Fruit fly (Drosophila melanogaster) whole organism, prepupa: ENCODE measurements around the gene CG15446.

Experiments used
- Blimp-1 ChIP-seq: fragments of 200-800 bp; sonication (Bioruptor generic); optimal IDR thresholded peaks from 3 replicates; lab custom pipeline; 2017; ENCODE audit warnings: missing biosample characterization, missing genetic modification characterization, mild to moderate bottlenecking, moderate library complexity, missing genetic modification reagents
- CG11902 ChIP-seq: fragments of 200-800 bp; sonication (Bioruptor generic); optimal IDR thresholded peaks from 3 replicates; lab custom pipeline; 2016; ENCODE audit warnings: missing biosample characterization, missing genetic modification characterization
- CG31627 ChIP-seq: fragments of 200-800 bp; sonication (Bioruptor generic); optimal IDR thresholded peaks from 3 replicates; lab custom pipeline; 2016; ENCODE audit warnings: missing biosample characterization, missing genetic modification characterization
- CG6854 ChIP-seq: fragments of 200-800 bp; sonication (Bioruptor generic); optimal IDR thresholded peaks from 2 replicates; lab custom pipeline; 2017; ENCODE audit warnings: missing biosample characterization, mild to moderate bottlenecking, missing genetic modification characterization
- Eip75B ChIP-seq: fragments of 200-800 bp; sonication (Bioruptor generic); optimal IDR thresholded peaks from 3 replicates; lab custom pipeline; 2016; ENCODE audit warnings: missing biosample characterization, missing genetic modification characterization
- Eip78C ChIP-seq: fragments of 200-800 bp; sonication (Bioruptor generic); peaks from one replicate; lab custom pipeline; 2016; ENCODE audit warnings: missing biosample characterization, missing genetic modification characterization
- OdsH ChIP-seq: fragments of 200-800 bp; sonication (Bioruptor generic); optimal IDR thresholded peaks from 3 replicates; lab custom pipeline; 2016; ENCODE audit warnings: missing biosample characterization, missing genetic modification characterization
- Sox102F ChIP-seq: fragments of 200-800 bp; sonication (Bioruptor generic); optimal IDR thresholded peaks from 2 replicates; lab custom pipeline; 2016; ENCODE audit warnings: missing biosample characterization, mild to moderate bottlenecking, missing genetic modification characterization
- achi ChIP-seq: fragments of 200-800 bp; sonication (Bioruptor generic); optimal IDR thresholded peaks from 3 replicates; lab custom pipeline; 2016; ENCODE audit warnings: missing biosample characterization, missing genetic modification characterization
- pdm3 ChIP-seq: fragments of 200-800 bp; sonication (Bioruptor generic); optimal IDR thresholded peaks from 3 replicates; lab custom pipeline; 2016; ENCODE audit warnings: missing biosample characterization, missing genetic modification characterization
- topi ChIP-seq: fragments of 200-800 bp; sonication (Bioruptor generic); optimal IDR thresholded peaks from 3 replicates; lab custom pipeline; 2016; ENCODE audit warnings: missing biosample characterization, missing genetic modification characterization

DNA sequence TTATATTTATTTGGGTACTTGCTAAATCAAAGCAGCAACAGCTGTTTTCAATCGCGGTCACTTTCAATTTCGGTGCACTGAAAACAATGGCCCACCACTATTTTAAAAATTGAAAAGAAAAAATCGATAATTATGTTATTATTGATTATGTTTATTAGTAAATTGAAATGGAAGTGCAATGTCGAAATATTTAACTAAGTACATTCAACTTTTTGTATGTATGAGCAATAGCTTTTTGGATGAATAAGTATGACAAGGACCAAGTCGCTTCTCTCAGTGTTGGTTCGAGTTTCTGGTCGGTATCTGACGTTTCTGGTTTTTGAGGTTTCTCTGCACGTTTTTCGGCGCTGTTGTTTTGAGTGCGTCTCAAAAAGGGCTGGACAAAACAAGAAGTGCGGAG is 22.2 kb upstream of the CG15446 start:
- TF ChIP-seq pdm3 (GFP tag; lab: Kevin White, UChicago) (peak; percentile 83), Sox102F (GFP tag; lab: Kevin White, UChicago) (peak; percentile 86), CG31627 (GFP tag; lab: Kevin White, UChicago) (peak; percentile 83), Eip78C (peak; percentile 94), CG6854 (peak; percentile 49), Blimp-1 (peak; percentile 95), CG11902 (GFP tag; lab: Kevin White, UChicago) (peak; percentile 77), Eip75B (peak; percentile 81), achi (peak; percentile 82), OdsH (GFP tag; lab: Kevin White, UChicago) (peak; percentile 86), topi (GFP tag; lab: Kevin White, UChicago) (peak; percentile 90)
